Worm (Caenorhabditis elegans) whole organism, midembryonic: ENCODE results near the gene fipr-12.

Experiments used
- T22C8.4 ChIP-seq: fragments of 200-800 bp; sonication (Bioruptor generic); IDR thresholded peaks from 2 replicates; pipeline ENCODE4 v1.3.6; 2022; ENCODE audit warnings: missing genetic modification characterization, missing compliant biosample characterization
- klf-2 ChIP-seq: fragments of 200-800 bp; sonication (Bioruptor generic); conservative IDR thresholded peaks from 2 replicates; pipeline ENCODE4 v1.3.6; 2022; ENCODE audit warnings: missing genetic modification reagents, missing genetic modification characterization, missing compliant biosample characterization
- med-1 ChIP-seq: sonication (generic microtip); optimal IDR thresholded peaks from 2 replicates; lab custom pipeline; 2017; ENCODE audit warnings: missing genetic modification characterization, mild to moderate bottlenecking, missing compliant biosample characterization, antibody characterized with exemption, missing genetic modification reagents; ENCODE audit not compliant: insufficient read depth
- ref-1 ChIP-seq: fragments of 200-800 bp; sonication (Bioruptor generic); conservative IDR thresholded peaks from 2 replicates; pipeline ENCODE4 v1.3.6; 2022; ENCODE audit warnings: missing genetic modification reagents, missing genetic modification characterization, missing compliant biosample characterization
- tab-1 ChIP-seq: fragments of 200-800 bp; sonication (Bioruptor generic); IDR thresholded peaks from 2 replicates; pipeline ENCODE4 v1.3.6; 2022; ENCODE audit warnings: missing genetic modification characterization, missing compliant biosample characterization
- ztf-29 ChIP-seq: fragments of 200-800 bp; sonication (Bioruptor generic); IDR thresholded peaks from 2 replicates; pipeline ENCODE4 v1.3.6; 2022; ENCODE audit warnings: missing genetic modification reagents, missing genetic modification characterization, missing compliant biosample characterization

DNA sequence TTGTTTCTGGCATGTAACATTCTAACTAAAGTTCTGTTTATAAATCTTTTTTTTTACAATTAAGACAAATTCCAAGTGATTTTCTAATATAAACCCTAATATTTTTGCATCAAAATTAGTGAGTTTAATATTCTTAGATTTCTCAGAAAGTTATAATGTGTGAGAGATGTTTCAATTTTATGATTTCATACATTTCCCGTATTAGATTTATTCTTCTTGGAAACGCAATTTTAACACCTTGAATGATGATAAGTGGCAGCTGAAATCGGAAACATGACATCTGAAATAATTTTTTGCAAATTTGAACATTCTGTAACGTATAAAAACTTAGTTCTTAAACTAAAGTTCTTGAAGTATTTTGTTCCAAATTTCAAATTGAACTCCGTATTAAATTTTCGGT lies 42.0 kb upstream of the fipr-12 start:
- TF ChIP-seq T22C8.4 (no peak), tab-1 (no peak), ztf-29 (GFP tag; lab: Robert Waterston, UW) (no peak), klf-2 (GFP tag; lab: Robert Waterston, UW) (no peak), ref-1 (GFP tag; lab: Robert Waterston, UW) (no peak), med-1 (no peak)
